Fruit fly (Drosophila melanogaster) whole organism, prepupa: ENCODE data around the gene Ctps.

ENCODE experiments used
- Blimp-1 ChIP-seq: fragments of 200-800 bp; sonication (Bioruptor generic); optimal IDR thresholded peaks from 3 replicates; lab custom pipeline; 2017; ENCODE audit warnings: missing biosample characterization, missing genetic modification characterization, mild to moderate bottlenecking, moderate library complexity, missing genetic modification reagents
- CG10631 ChIP-seq: fragments of 200-800 bp; sonication (Bioruptor generic); optimal IDR thresholded peaks from 2 replicates; lab custom pipeline; 2016; ENCODE audit warnings: missing biosample characterization, missing genetic modification characterization
- CG10669 ChIP-seq: fragments of 200-800 bp; sonication (Bioruptor generic); optimal IDR thresholded peaks from 3 replicates; lab custom pipeline; 2018; ENCODE audit warnings: missing biosample characterization, mild to moderate bottlenecking, missing genetic modification characterization, moderate library complexity
- CG11294 ChIP-seq: fragments of 200-800 bp; sonication (Bioruptor generic); IDR thresholded peaks from 2 replicates; pipeline ENCODE4 v1.3.6; 2022; ENCODE audit warnings: missing biosample characterization, missing genetic modification characterization
- CG11762 ChIP-seq: fragments of 200-800 bp; sonication (Bioruptor generic); optimal IDR thresholded peaks from 3 replicates; lab custom pipeline; 2016; ENCODE audit warnings: missing biosample characterization, missing genetic modification characterization; ENCODE audit not compliant: insufficient read depth
- CG15336 ChIP-seq: fragments of 200-800 bp; sonication (Bioruptor generic); IDR thresholded peaks from 2 replicates; pipeline ENCODE4 v1.3.6; 2022; ENCODE audit warnings: missing biosample characterization, missing genetic modification characterization
- CG1621 ChIP-seq: fragments of 200-800 bp; sonication (Bioruptor generic); optimal IDR thresholded peaks from 3 replicates; lab custom pipeline; 2018; ENCODE audit warnings: missing biosample characterization, mild to moderate bottlenecking, missing genetic modification characterization
- CG16779 ChIP-seq: fragments of 200-800 bp; sonication (Bioruptor generic); optimal IDR thresholded peaks from 3 replicates; lab custom pipeline; 2017; ENCODE audit warnings: missing biosample characterization, mild to moderate bottlenecking, missing genetic modification characterization
- CG3032 ChIP-seq: fragments of 200-800 bp; optimal IDR thresholded peaks from 2 replicates; lab custom pipeline; 2019; ENCODE audit warnings: missing biosample characterization, mild to moderate bottlenecking, missing genetic modification characterization, moderate library complexity
- CG31627 ChIP-seq: fragments of 200-800 bp; sonication (Bioruptor generic); optimal IDR thresholded peaks from 3 replicates; lab custom pipeline; 2016; ENCODE audit warnings: missing biosample characterization, missing genetic modification characterization
- CG6163 ChIP-seq: fragments of 200-800 bp; sonication (Bioruptor generic); IDR thresholded peaks from 3 replicates; pipeline ENCODE4 v1.3.6; 2022; ENCODE audit warnings: missing biosample characterization, missing genetic modification characterization
- CG6276 ChIP-seq: fragments of 200-800 bp; sonication (Bioruptor generic); optimal IDR thresholded peaks from 2 replicates; lab custom pipeline; 2017; ENCODE audit warnings: missing biosample characterization, mild to moderate bottlenecking, missing genetic modification characterization
- CG6808 ChIP-seq: fragments of 200-800 bp; sonication (Bioruptor generic); optimal IDR thresholded peaks from 3 replicates; lab custom pipeline; 2017; ENCODE audit warnings: missing biosample characterization, missing genetic modification characterization, mild to moderate bottlenecking, moderate library complexity, missing genetic modification reagents
- CG6854 ChIP-seq: fragments of 200-800 bp; sonication (Bioruptor generic); optimal IDR thresholded peaks from 2 replicates; lab custom pipeline; 2017; ENCODE audit warnings: missing biosample characterization, mild to moderate bottlenecking, missing genetic modification characterization
- CG7368 ChIP-seq: fragments of 200-800 bp; sonication (Bioruptor generic); optimal IDR thresholded peaks from 3 replicates; lab custom pipeline; 2016; ENCODE audit warnings: missing biosample characterization, missing genetic modification characterization
- CG8119 ChIP-seq: fragments of 200-800 bp; sonication (Bioruptor generic); IDR thresholded peaks from 3 replicates; pipeline ENCODE4 v1.3.6; 2022; ENCODE audit warnings: missing biosample characterization, missing genetic modification characterization
- CG8632 ChIP-seq: fragments of 200-800 bp; sonication (Bioruptor generic); optimal IDR thresholded peaks from 3 replicates; lab custom pipeline; 2016; ENCODE audit warnings: missing biosample characterization, missing genetic modification characterization
- CG9139 ChIP-seq: fragments of 200-800 bp; sonication (Bioruptor generic); optimal IDR thresholded peaks from 3 replicates; lab custom pipeline; 2017; ENCODE audit warnings: missing biosample characterization, mild to moderate bottlenecking, missing genetic modification characterization
- Eip78C ChIP-seq: fragments of 200-800 bp; sonication (Bioruptor generic); peaks from one replicate; lab custom pipeline; 2016; ENCODE audit warnings: missing biosample characterization, missing genetic modification characterization
- Ets96B ChIP-seq: fragments of 200-800 bp; optimal IDR thresholded peaks from 2 replicates; lab custom pipeline; 2019; ENCODE audit warnings: missing biosample characterization, mild to moderate bottlenecking, missing genetic modification characterization, moderate library complexity
- Hr39 ChIP-seq: fragments of 200-800 bp; sonication (Bioruptor generic); optimal IDR thresholded peaks from 2 replicates; lab custom pipeline; 2016; ENCODE audit warnings: missing biosample characterization, missing genetic modification characterization
- Hr4 ChIP-seq: fragments of 200-800 bp; sonication (Bioruptor generic); optimal IDR thresholded peaks from 3 replicates; lab custom pipeline; 2016; ENCODE audit warnings: missing biosample characterization, missing genetic modification characterization
- Lpt ChIP-seq: fragments of 200-800 bp; sonication (Bioruptor generic); optimal IDR thresholded peaks from 3 replicates; lab custom pipeline; 2016; ENCODE audit warnings: missing biosample characterization, missing genetic modification characterization
- Met ChIP-seq: fragments of 200-800 bp; sonication (Bioruptor generic); optimal IDR thresholded peaks from 3 replicates; lab custom pipeline; 2016; ENCODE audit warnings: missing biosample characterization, missing genetic modification characterization
- OdsH ChIP-seq: fragments of 200-800 bp; sonication (Bioruptor generic); optimal IDR thresholded peaks from 3 replicates; lab custom pipeline; 2016; ENCODE audit warnings: missing biosample characterization, missing genetic modification characterization
- Sox102F ChIP-seq: fragments of 200-800 bp; sonication (Bioruptor generic); optimal IDR thresholded peaks from 2 replicates; lab custom pipeline; 2016; ENCODE audit warnings: missing biosample characterization, mild to moderate bottlenecking, missing genetic modification characterization
- Sox14 ChIP-seq: fragments of 200-800 bp; sonication (Bioruptor generic); optimal IDR thresholded peaks from 3 replicates; lab custom pipeline; 2016; ENCODE audit warnings: missing biosample characterization, missing genetic modification characterization
- acj6 ChIP-seq: fragments of 200-800 bp; sonication (Bioruptor generic); optimal IDR thresholded peaks from 3 replicates; lab custom pipeline; 2016; ENCODE audit warnings: missing biosample characterization, missing genetic modification characterization
- cyc ChIP-seq: fragments of 200-800 bp; sonication (Bioruptor generic); optimal IDR thresholded peaks from 3 replicates; lab custom pipeline; 2016; ENCODE audit warnings: missing biosample characterization, missing genetic modification characterization
- dac ChIP-seq: fragments of 200-800 bp; sonication (Bioruptor generic); optimal IDR thresholded peaks from 2 replicates; lab custom pipeline; 2017; ENCODE audit warnings: missing biosample characterization, mild to moderate bottlenecking, missing genetic modification characterization
- dsx ChIP-seq: fragments of 200-800 bp; optimal IDR thresholded peaks from 3 replicates; lab custom pipeline; 2019; ENCODE audit warnings: missing biosample characterization, mild to moderate bottlenecking, missing genetic modification characterization, moderate library complexity; ENCODE audit not compliant: poor library complexity, severe bottlenecking
- eg ChIP-seq: fragments of 200-800 bp; sonication (Bioruptor generic); IDR thresholded peaks from 3 replicates; pipeline ENCODE4 v1.3.6; 2022; ENCODE audit warnings: missing biosample characterization, missing genetic modification characterization
- esn ChIP-seq: fragments of 200-800 bp; sonication (Bioruptor generic); optimal IDR thresholded peaks from 2 replicates; lab custom pipeline; 2016; ENCODE audit warnings: missing biosample characterization, mild to moderate bottlenecking, missing genetic modification characterization, moderate library complexity
- fd59A ChIP-seq: fragments of 200-800 bp; sonication (Bioruptor generic); optimal IDR thresholded peaks from 2 replicates; lab custom pipeline; 2017; ENCODE audit warnings: missing biosample characterization, mild to moderate bottlenecking, missing genetic modification characterization, missing genetic modification reagents
- fd85E ChIP-seq: fragments of 200-800 bp; sonication (Bioruptor generic); optimal IDR thresholded peaks from 3 replicates; lab custom pipeline; 2016; ENCODE audit warnings: missing biosample characterization, missing genetic modification characterization
- salr ChIP-seq, 2 experiments: fragments of 200-800 bp; sonication (Bioruptor generic); optimal IDR thresholded peaks; 3 replicates each; lab custom pipeline; 2016 to 2018; ENCODE audit warnings: missing biosample characterization in 2 of 2, missing genetic modification characterization in 2 of 2, mild to moderate bottlenecking in 1 of 2
- spab ChIP-seq: fragments of 200-800 bp; sonication (Bioruptor generic); optimal IDR thresholded peaks from 2 replicates; lab custom pipeline; 2017; ENCODE audit warnings: missing biosample characterization, mild to moderate bottlenecking, missing genetic modification characterization, missing genetic modification reagents
- ss ChIP-seq, 2 experiments: fragments of 200-800 bp; sonication (Bioruptor generic); optimal IDR thresholded peaks; 2 replicates in 1 of 2; 3 replicates in 1 of 2; lab custom pipeline; 2017 to 2018; ENCODE audit warnings: mild to moderate bottlenecking in 2 of 2, missing biosample characterization in 2 of 2, missing genetic modification characterization in 2 of 2, moderate library complexity in 1 of 2
- svp ChIP-seq: fragments of 200-800 bp; sonication (Bioruptor generic); peaks from one replicate; lab custom pipeline; 2016; ENCODE audit warnings: missing biosample characterization, missing genetic modification characterization
- topi ChIP-seq: fragments of 200-800 bp; sonication (Bioruptor generic); optimal IDR thresholded peaks from 3 replicates; lab custom pipeline; 2016; ENCODE audit warnings: missing biosample characterization, missing genetic modification characterization
- vri ChIP-seq: fragments of 200-800 bp; sonication (Bioruptor generic); optimal IDR thresholded peaks from 3 replicates; lab custom pipeline; 2016; ENCODE audit warnings: missing biosample characterization, mild to moderate bottlenecking, missing genetic modification characterization

Gene Ctps

DNA sequence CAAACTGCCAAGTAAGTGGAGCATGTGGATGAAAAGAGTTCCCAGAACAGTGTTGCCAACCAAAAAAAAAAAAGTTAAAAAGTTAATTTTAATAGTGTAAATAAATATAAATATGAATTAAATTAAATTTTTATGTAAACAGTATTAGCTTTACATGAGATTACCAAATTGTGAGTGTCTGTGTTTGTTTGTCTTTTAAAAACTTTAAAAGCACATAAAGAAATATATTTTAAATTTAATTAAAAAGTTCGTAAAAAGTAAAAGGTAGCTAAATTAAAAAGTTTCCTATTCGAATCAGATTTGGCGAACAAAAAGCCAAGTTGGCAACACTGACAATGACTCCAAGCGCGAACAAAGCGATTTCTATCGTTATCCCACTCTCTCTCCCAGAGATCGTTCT lies 11.2 kb downstream of the Ctps start (continued):
- no peak for TF ChIP-seq dac
- TF ChIP-seq Hr39, result no peak
- TF ChIP-seq CG10631, result no peak
- TF ChIP-seq Eip78C (GFP tag; lab: Kevin White, UChicago), result peak; percentile 82
- TF ChIP-seq CG6854, result no peak
- no peak for TF ChIP-seq CG10669 (GFP tag; lab: Kevin White, UChicago)
- no peak for TF ChIP-seq cyc (GFP tag; lab: Kevin White, UChicago)
- no peak for TF ChIP-seq CG11294 (GFP tag; lab: Robert Waterston, UW)
- TF ChIP-seq vri, result no peak
- TF ChIP-seq CG31627, result no peak
- TF ChIP-seq CG9139 (GFP tag; lab: Kevin White, UChicago), result no peak
- no peak for TF ChIP-seq CG6808 (GFP tag; lab: Kevin White, UChicago)
- no peak for TF ChIP-seq spab
- peak; percentile 5 for TF ChIP-seq Met (GFP tag; lab: Kevin White, UChicago)
- TF ChIP-seq CG8119, result peak; percentile 66; the same call in 2 of the 3 replicates
- TF ChIP-seq CG3032 (tag; lab: Kevin White, UChicago), result peak; percentile 53
- no peak for TF ChIP-seq Sox102F (GFP tag; lab: Kevin White, UChicago)
- peak; percentile 22 for TF ChIP-seq CG8632 (GFP tag; lab: Kevin White, UChicago)
- TF ChIP-seq CG1621, result no peak
- TF ChIP-seq Blimp-1 (GFP tag; lab: Kevin White, UChicago), result no peak
- TF ChIP-seq CG11762 (GFP tag; lab: Kevin White, UChicago), result no peak
- no peak for TF ChIP-seq svp (GFP tag; lab: Kevin White, UChicago)
- TF ChIP-seq fd85E (GFP tag; lab: Kevin White, UChicago), result no peak

DNA sequence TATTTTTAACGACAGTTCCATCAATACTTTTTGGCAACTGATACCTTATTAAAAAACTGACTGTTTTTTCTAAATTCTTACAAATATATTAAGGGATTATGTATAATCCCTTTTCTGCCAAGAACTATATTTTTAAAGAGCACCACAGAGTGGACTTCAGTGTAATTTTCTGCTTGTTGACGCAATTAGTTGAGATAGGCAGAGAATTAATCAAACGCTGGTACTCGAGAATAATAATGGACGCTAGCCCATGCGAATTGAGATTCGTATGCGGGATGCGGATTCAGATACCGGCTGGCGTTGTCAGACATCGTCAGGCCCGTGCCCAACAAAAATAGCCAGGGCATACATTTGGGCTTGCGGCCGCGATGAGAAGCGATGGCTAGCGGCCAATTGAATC lies 15.5 kb downstream of the Ctps start, which contains the start of gene CG13458:
Gene CG13458, plus strand, starts transcription at position 301 of the 400 bp plus-strand sequence.
- TF ChIP-seq CG15336, result 0 out of 2 replicates have a peak, but pooled peaks have one; percentile 7
- no peak for TF ChIP-seq CG6163 (GFP tag; lab: Robert Waterston, UW)
- no peak for TF ChIP-seq ss (GFP tag; optimal IDR thresholded peaks at IDR 0.05; lab: Kevin White, UChicago)
- no peak for TF ChIP-seq CG7368 (GFP tag; lab: Kevin White, UChicago)
- TF ChIP-seq CG16779 (tag; lab: Kevin White, UChicago), result no peak
- peak; percentile 68 for TF ChIP-seq Eip78C (GFP tag; lab: Kevin White, UChicago)
- TF ChIP-seq CG3032 (tag; lab: Kevin White, UChicago), result no peak
- no peak for TF ChIP-seq Hr4 (GFP tag; lab: Kevin White, UChicago)

DNA sequence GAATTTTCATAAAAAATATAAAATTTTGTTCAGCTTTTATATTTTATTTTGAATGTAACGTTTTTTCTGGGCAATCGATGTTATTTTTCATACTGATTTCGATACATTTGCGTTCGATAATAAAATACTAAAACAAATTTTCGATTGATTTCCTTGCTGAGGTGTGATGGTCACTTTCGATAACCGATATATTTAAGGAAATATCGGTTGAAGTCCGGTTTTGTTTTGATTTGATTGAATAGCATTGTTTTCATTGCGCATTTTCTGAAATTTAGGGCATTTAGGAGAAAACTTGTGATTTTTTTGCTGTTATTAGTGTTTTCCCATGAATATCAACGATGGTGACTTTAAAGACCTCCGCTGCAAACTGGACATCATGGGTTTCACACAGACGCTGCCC lies 18.8 kb downstream of the Ctps start, which contains the start of gene Cep135:
Gene Cep135, plus strand, starts transcription at position 202 of the 400 bp plus-strand sequence.
- TF ChIP-seq spab (no peak), vri (no peak), CG1621 (no peak), CG9139 (GFP tag; lab: Kevin White, UChicago) (no peak), CG16779 (tag; lab: Kevin White, UChicago) (no peak), Blimp-1 (GFP tag; lab: Kevin White, UChicago) (no peak), CG6276 (GFP tag; lab: Kevin White, UChicago) (no peak), esn (peak; percentile 10), Sox14 (no peak), Eip78C (GFP tag; lab: Kevin White, UChicago) (peak; percentile 30)

DNA sequence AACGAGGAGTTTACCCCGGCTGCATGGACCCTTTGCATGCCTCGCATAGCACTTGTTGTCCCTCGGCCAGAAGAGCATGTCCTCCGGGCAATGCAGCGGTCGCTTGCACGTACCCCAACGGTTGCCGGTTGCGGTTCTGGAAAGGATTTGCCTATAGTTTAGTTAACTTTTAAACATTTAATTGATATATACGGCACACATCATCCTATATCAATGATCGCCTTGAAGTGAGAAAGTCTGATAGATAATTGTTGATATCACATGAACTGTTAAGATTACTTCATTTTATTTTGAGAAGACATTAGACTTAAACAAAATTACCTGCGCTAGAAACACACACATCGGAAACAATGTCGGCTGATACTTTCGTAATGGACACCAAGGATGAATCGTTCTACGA lies 23.6 kb downstream of the Ctps start, which contains the start of gene CG32847:
Gene CG32847, plus strand, starts transcription at position 301 of the 400 bp plus-strand sequence.
- TF ChIP-seq eg (GFP tag; lab: Robert Waterston, UW) (no peak), CG15336 (no peak), Sox102F (GFP tag; lab: Kevin White, UChicago) (no peak), CG6854 (no peak), svp (GFP tag; lab: Kevin White, UChicago) (no peak), acj6 (GFP tag; lab: Kevin White, UChicago) (no peak), OdsH (no peak), salr (GFP tag; optimal IDR thresholded peaks at IDR 0.05; lab: Kevin White, UChicago) (no peak), Ets96B (tag; lab: Kevin White, UChicago) (no peak), dac (no peak), Eip78C (GFP tag; lab: Kevin White, UChicago) (no peak), fd59A (GFP tag; lab: Kevin White, UChicago) (no peak), Lpt (no peak), ss (GFP tag; optimal IDR thresholded peaks at IDR 0.05; lab: Kevin White, UChicago) (no peak), CG16779 (tag; lab: Kevin White, UChicago) (no peak), dsx (GFP tag; lab: Kevin White, UChicago) (no peak), CG10669 (GFP tag; lab: Kevin White, UChicago) (no peak), Met (GFP tag; lab: Kevin White, UChicago) (no peak), topi (GFP tag; lab: Kevin White, UChicago) (no peak)
- TF ChIP-seq, all 60 proteins: peak for 0
